Worm (Caenorhabditis elegans) whole organism, mixed stage, embryonic: ENCODE data around the gene emc-3.

Experiments used
- bed-3 ChIP-seq: fragments of 200-800 bp; sonication (Bioruptor generic); optimal IDR thresholded peaks from 3 replicates; lab custom pipeline; 2018; ENCODE audit warnings: mild to moderate bottlenecking, missing genetic modification characterization, moderate library complexity, missing compliant biosample characterization
- blmp-1 ChIP-seq: fragments of 150-350 bp; optimal IDR thresholded peaks from 2 replicates; lab custom pipeline; 2014; ENCODE audit warnings: missing biosample characterization, missing genetic modification characterization
- ceh-39 ChIP-seq: fragments of 150-350 bp; optimal IDR thresholded peaks from 2 replicates; lab custom pipeline; 2014; ENCODE audit warnings: missing biosample characterization, missing genetic modification characterization
- ceh-43 ChIP-seq: fragments of 200-800 bp; sonication (Bioruptor generic); optimal IDR thresholded peaks from 2 replicates; lab custom pipeline; 2018; ENCODE audit warnings: mild to moderate bottlenecking, missing genetic modification characterization, moderate library complexity, missing compliant biosample characterization
- ceh-83 ChIP-seq: fragments of 200-800 bp; sonication (Bioruptor generic); optimal IDR thresholded peaks from 2 replicates; lab custom pipeline; 2018; ENCODE audit warnings: mild to moderate bottlenecking, missing genetic modification characterization, missing compliant biosample characterization
- ces-1 ChIP-seq: fragments of 150-350 bp; optimal IDR thresholded peaks from 2 replicates; lab custom pipeline; 2014; ENCODE audit warnings: missing biosample characterization, missing genetic modification reagents, missing genetic modification characterization
- drap-1 ChIP-seq: fragments of 200-800 bp; sonication (Bioruptor generic); optimal IDR thresholded peaks from 3 replicates; lab custom pipeline; 2018; ENCODE audit warnings: mild to moderate bottlenecking, missing genetic modification characterization, missing compliant biosample characterization
- elt-3 ChIP-seq: fragments of 150-350 bp; optimal IDR thresholded peaks from 2 replicates; lab custom pipeline; 2014; ENCODE audit warnings: missing biosample characterization, missing genetic modification characterization
- flh-1 ChIP-seq: fragments of 200-800 bp; sonication (Bioruptor generic); optimal IDR thresholded peaks from 2 replicates; lab custom pipeline; 2018; ENCODE audit warnings: mild to moderate bottlenecking, missing genetic modification characterization, moderate library complexity, missing compliant biosample characterization
- ham-2 ChIP-seq: fragments of 200-800 bp; sonication (Bioruptor generic); optimal IDR thresholded peaks from 2 replicates; lab custom pipeline; 2018; ENCODE audit warnings: mild to moderate bottlenecking, missing genetic modification characterization, missing compliant biosample characterization
- hlh-1 ChIP-seq: fragments of 150-350 bp; optimal IDR thresholded peaks from 2 replicates; lab custom pipeline; 2014; ENCODE audit warnings: missing biosample characterization, missing genetic modification reagents, missing genetic modification characterization
- lin-13 ChIP-seq: fragments of 150-350 bp; optimal IDR thresholded peaks from 2 replicates; lab custom pipeline; 2014; ENCODE audit warnings: missing biosample characterization, missing genetic modification characterization
- lin-32 ChIP-seq: fragments of 200-800 bp; sonication (Bioruptor generic); optimal IDR thresholded peaks from 2 replicates; lab custom pipeline; 2018; ENCODE audit warnings: mild to moderate bottlenecking, missing genetic modification characterization, missing compliant biosample characterization
- mab-5 ChIP-seq: fragments of 150-350 bp; optimal IDR thresholded peaks from 2 replicates; lab custom pipeline; 2014; ENCODE audit warnings: missing biosample characterization, missing genetic modification characterization
- mep-1 ChIP-seq: fragments of 150-350 bp; optimal IDR thresholded peaks from 2 replicates; lab custom pipeline; 2017; ENCODE audit warnings: missing biosample characterization, missing genetic modification reagents, missing genetic modification characterization, inconsistent platforms
- mls-2 ChIP-seq: sonication (generic microtip); optimal IDR thresholded peaks from 2 replicates; lab custom pipeline; 2016; ENCODE audit warnings: mild to moderate bottlenecking, missing genetic modification characterization, moderate library complexity, missing compliant biosample characterization
- nhr-12 ChIP-seq: fragments of 150-350 bp; optimal IDR thresholded peaks from 2 replicates; lab custom pipeline; 2014; ENCODE audit warnings: missing biosample characterization, missing genetic modification characterization
- nhr-2 ChIP-seq: fragments of 150-350 bp; optimal IDR thresholded peaks from 2 replicates; lab custom pipeline; 2014; ENCODE audit warnings: missing biosample characterization, missing genetic modification characterization
- nhr-237 ChIP-seq: fragments of 150-350 bp; optimal IDR thresholded peaks from 2 replicates; lab custom pipeline; 2014; ENCODE audit warnings: missing biosample characterization, missing genetic modification characterization
- pha-4 ChIP-seq: fragments of 150-350 bp; optimal IDR thresholded peaks from 2 replicates; lab custom pipeline; 2018; ENCODE audit warnings: missing biosample characterization, missing genetic modification reagents, missing genetic modification characterization
- sem-2 ChIP-seq: fragments of 200-800 bp; sonication (Bioruptor generic); optimal IDR thresholded peaks from 2 replicates; lab custom pipeline; 2018; ENCODE audit warnings: mild to moderate bottlenecking, missing genetic modification characterization, missing compliant biosample characterization
- snpc-4 ChIP-seq: fragments of 150-350 bp; optimal IDR thresholded peaks from 2 replicates; lab custom pipeline; 2014; ENCODE audit warnings: missing biosample characterization, missing genetic modification characterization
- unc-120 ChIP-seq: sonication (generic microtip); optimal IDR thresholded peaks from 2 replicates; lab custom pipeline; 2017; ENCODE audit warnings: missing genetic modification characterization, missing compliant biosample characterization; ENCODE audit not compliant: poor library complexity, severe bottlenecking
- unc-39 ChIP-seq: fragments of 150-350 bp; optimal IDR thresholded peaks from 2 replicates; lab custom pipeline; 2014; ENCODE audit warnings: missing biosample characterization, missing genetic modification characterization
- unc-62 ChIP-seq: fragments of 150-350 bp; optimal IDR thresholded peaks from 2 replicates; lab custom pipeline; 2014; ENCODE audit warnings: missing biosample characterization, missing genetic modification reagents, missing genetic modification characterization
- zip-8 ChIP-seq: fragments of 150-350 bp; optimal IDR thresholded peaks from 2 replicates; lab custom pipeline; 2014; ENCODE audit warnings: missing biosample characterization, missing genetic modification characterization

The emc-3 gene

DNA sequence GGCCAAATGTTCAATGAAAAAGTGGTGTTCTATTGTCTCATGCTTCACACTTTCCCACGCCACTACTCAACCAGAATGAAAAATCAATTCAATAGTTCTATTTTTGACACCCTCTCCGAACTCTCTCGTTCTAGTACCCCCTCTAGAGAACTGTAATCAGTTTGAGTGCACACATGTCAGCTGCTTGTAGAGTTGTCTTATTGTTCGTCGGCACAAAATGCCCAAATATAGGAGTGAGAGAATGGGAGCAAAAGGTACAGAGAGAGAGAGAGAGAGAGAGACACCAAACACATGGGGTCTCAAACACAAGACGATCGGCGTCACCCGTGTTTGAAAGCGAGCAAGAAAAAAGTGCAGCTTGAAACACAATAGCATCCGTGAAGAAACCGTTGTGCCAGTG lies 47.4 kb downstream of the emc-3 start:
- TF ChIP-seq lin-32 (GFP tag; lab: Kevin White, UChicago) (no peak), ceh-83 (no peak), pha-4 (no peak), mep-1 (tag; lab: Kevin White, UChicago) (no peak), flh-1 (GFP tag; lab: Kevin White, UChicago) (no peak), elt-3 (tag; lab: Kevin White, UChicago) (no peak), zip-8 (tag; lab: Kevin White, UChicago) (no peak), unc-39 (tag; lab: Kevin White, UChicago) (no peak), bed-3 (no peak)
- TF ChIP-seq, all 35 proteins: peak for 0

- TF ChIP-seq ces-1 (GFP tag; lab: Kevin White, UChicago) (no peak), bed-3 (no peak), snpc-4 (tag; lab: Kevin White, UChicago) (no peak), ceh-43 (GFP tag; lab: Kevin White, UChicago) (no peak), nhr-12 (tag; lab: Kevin White, UChicago) (no peak), nhr-237 (tag; lab: Kevin White, UChicago) (no peak), unc-62 (GFP tag; lab: Kevin White, UChicago) (no peak), sem-2 (GFP tag; lab: Kevin White, UChicago) (no peak), mab-5 (tag; lab: Kevin White, UChicago) (no peak), hlh-1 (tag; lab: Kevin White, UChicago) (no peak), ham-2 (GFP tag; lab: Kevin White, UChicago) (no peak), elt-3 (tag; lab: Kevin White, UChicago) (no peak), mls-2 (tag; lab: Kevin White, UChicago) (no peak), unc-120 (tag; lab: Kevin White, UChicago) (no peak), drap-1 (GFP tag; lab: Kevin White, UChicago) (no peak)
- TF ChIP-seq, all 35 proteins: peak for 0
Measured at ce11 chrIV:13331285-13331684, 50.4 kb downstream of the emc-3 start, which contains the start of gene pqn-74. pqn-74 (minus strand) TSS chrIV:13331406.

ce11 chrIV:13330547-13330946 lies 51.2 kb downstream of the emc-3 start:
- TF ChIP-seq ceh-39 (tag; lab: Kevin White, UChicago) (no peak), flh-1 (GFP tag; lab: Kevin White, UChicago) (no peak), nhr-2 (tag; lab: Kevin White, UChicago) (no peak), bed-3 (no peak), snpc-4 (tag; lab: Kevin White, UChicago) (no peak), nhr-237 (tag; lab: Kevin White, UChicago) (no peak), mab-5 (tag; lab: Kevin White, UChicago) (no peak), ham-2 (GFP tag; lab: Kevin White, UChicago) (no peak), elt-3 (tag; lab: Kevin White, UChicago) (no peak), lin-13 (tag; lab: Kevin White, UChicago) (no peak), blmp-1 (tag; lab: Kevin White, UChicago) (no peak), lin-32 (GFP tag; lab: Kevin White, UChicago) (no peak), sem-2 (GFP tag; lab: Kevin White, UChicago) (no peak), ceh-43 (GFP tag; lab: Kevin White, UChicago) (no peak), zip-8 (tag; lab: Kevin White, UChicago) (no peak), pha-4 (no peak), nhr-12 (tag; lab: Kevin White, UChicago) (no peak), unc-39 (tag; lab: Kevin White, UChicago) (no peak), ceh-83 (no peak)
